Fruit fly (Drosophila melanogaster) whole organism, embryonic: ENCODE measurements around the gene CG13627.

Experiments used
- CG10565 ChIP-seq: fragments of 200-800 bp; sonication (Bioruptor generic); optimal IDR thresholded peaks from 3 replicates; lab custom pipeline; 2016; ENCODE audit warnings: missing biosample characterization, mild to moderate bottlenecking, missing genetic modification characterization
- CG12104 ChIP-seq: fragments of 200-800 bp; sonication (Bioruptor generic); optimal IDR thresholded peaks from 3 replicates; lab custom pipeline; 2016; ENCODE audit warnings: missing biosample characterization, missing genetic modification characterization
- CG12219 ChIP-seq: fragments of 200-800 bp; sonication (Bioruptor generic); optimal IDR thresholded peaks from 3 replicates; lab custom pipeline; 2018; ENCODE audit warnings: missing biosample characterization, mild to moderate bottlenecking, missing genetic modification characterization
- CG1233 ChIP-seq: fragments of 200-800 bp; sonication (Bioruptor generic); optimal IDR thresholded peaks from 4 replicates; lab custom pipeline; 2018; ENCODE audit warnings: missing biosample characterization, mild to moderate bottlenecking, missing genetic modification characterization
- CG13123 ChIP-seq: fragments of 200-800 bp; sonication (Bioruptor generic); optimal IDR thresholded peaks from 2 replicates; lab custom pipeline; 2016; ENCODE audit warnings: missing biosample characterization, missing genetic modification characterization
- CG13424 ChIP-seq: fragments of 200-800 bp; sonication (Bioruptor generic); optimal IDR thresholded peaks from 2 replicates; lab custom pipeline; 2019; ENCODE audit warnings: missing biosample characterization, mild to moderate bottlenecking, missing genetic modification characterization, moderate library complexity
- CG14667 ChIP-seq: fragments of 200-800 bp; sonication (Bioruptor generic); IDR thresholded peaks from 2 replicates; pipeline ENCODE4 v1.3.6; 2022; ENCODE audit warnings: missing biosample characterization, missing genetic modification characterization
- CG15269 ChIP-seq: fragments of 200-800 bp; sonication (Bioruptor generic); optimal IDR thresholded peaks from 2 replicates; lab custom pipeline; 2018; ENCODE audit warnings: missing biosample characterization, mild to moderate bottlenecking, missing genetic modification characterization, moderate library complexity
- CG15601 ChIP-seq: fragments of 200-800 bp; sonication (Bioruptor generic); optimal IDR thresholded peaks from 3 replicates; lab custom pipeline; 2019; ENCODE audit warnings: missing biosample characterization, mild to moderate bottlenecking, missing genetic modification characterization, moderate library complexity
- CG16815 ChIP-seq: fragments of 200-800 bp; sonication (Bioruptor generic); optimal IDR thresholded peaks from 3 replicates; lab custom pipeline; 2017; ENCODE audit warnings: missing biosample characterization, mild to moderate bottlenecking, missing genetic modification characterization
- CG17186 ChIP-seq: fragments of 200-800 bp; sonication (Bioruptor generic); optimal IDR thresholded peaks from 3 replicates; lab custom pipeline; 2017; ENCODE audit warnings: missing biosample characterization, missing genetic modification reagents, missing genetic modification characterization
- CG2116 ChIP-seq: fragments of 200-800 bp; sonication (Bioruptor generic); optimal IDR thresholded peaks from 3 replicates; lab custom pipeline; 2018; ENCODE audit warnings: missing biosample characterization, mild to moderate bottlenecking, missing genetic modification characterization
- CG30020 ChIP-seq: fragments of 200-800 bp; optimal IDR thresholded peaks from 2 replicates; lab custom pipeline; 2019; ENCODE audit warnings: missing biosample characterization, mild to moderate bottlenecking, missing genetic modification characterization, moderate library complexity
- CG34376 ChIP-seq: fragments of 200-800 bp; sonication (Bioruptor generic); optimal IDR thresholded peaks from 2 replicates; lab custom pipeline; 2018; ENCODE audit warnings: missing biosample characterization, mild to moderate bottlenecking, missing genetic modification characterization
- CG4404 ChIP-seq: fragments of 200-800 bp; sonication (Bioruptor generic); IDR thresholded peaks from 2 replicates; pipeline ENCODE4 v1.3.6; 2022; ENCODE audit warnings: missing biosample characterization, missing genetic modification characterization
- CG4730 ChIP-seq: fragments of 200-800 bp; sonication (Bioruptor generic); IDR thresholded peaks from 2 replicates; pipeline ENCODE4 v1.3.6; 2022; ENCODE audit warnings: missing biosample characterization, missing genetic modification characterization
- CG5953 ChIP-seq: fragments of 200-800 bp; sonication (Bioruptor generic); IDR thresholded peaks from 2 replicates; pipeline ENCODE4 v1.3.6; 2022; ENCODE audit warnings: missing biosample characterization, missing genetic modification characterization
- CG7372 ChIP-seq: fragments of 200-800 bp; sonication (Bioruptor generic); IDR thresholded peaks from 2 replicates; pipeline ENCODE4 v1.3.6; 2022; ENCODE audit warnings: missing biosample characterization, missing genetic modification characterization
- CG7556 ChIP-seq: fragments of 200-800 bp; sonication (Bioruptor generic); optimal IDR thresholded peaks from 2 replicates; lab custom pipeline; 2017; ENCODE audit warnings: missing biosample characterization, mild to moderate bottlenecking, missing genetic modification characterization
- CG7786 ChIP-seq: fragments of 200-800 bp; sonication (Bioruptor generic); optimal IDR thresholded peaks from 2 replicates; lab custom pipeline; 2016; ENCODE audit warnings: missing biosample characterization, missing genetic modification characterization
- CG7839 ChIP-seq: fragments of 200-800 bp; sonication (Bioruptor generic); optimal IDR thresholded peaks from 3 replicates; lab custom pipeline; 2018; ENCODE audit warnings: missing biosample characterization, mild to moderate bottlenecking, missing genetic modification characterization, moderate library complexity
- CG9932 ChIP-seq: fragments of 200-800 bp; sonication (Bioruptor generic); IDR thresholded peaks from 2 replicates; pipeline ENCODE4 v1.3.6; 2022; ENCODE audit warnings: missing biosample characterization, missing genetic modification characterization
- CrebB ChIP-seq: fragments of 200-800 bp; sonication (Bioruptor generic); optimal IDR thresholded peaks from 3 replicates; lab custom pipeline; 2018; ENCODE audit warnings: missing biosample characterization, mild to moderate bottlenecking, missing genetic modification characterization
- Doc3 ChIP-seq: fragments of 200-800 bp; sonication (Bioruptor generic); IDR thresholded peaks from 3 replicates; pipeline ENCODE4 v1.3.6; 2022; ENCODE audit warnings: missing biosample characterization, missing genetic modification characterization; ENCODE audit not compliant: partially characterized antibody
- Drgx ChIP-seq: fragments of 200-800 bp; sonication (Bioruptor generic); IDR thresholded peaks from 2 replicates; pipeline ENCODE4 v1.3.6; 2022; ENCODE audit warnings: missing biosample characterization, missing genetic modification characterization
- Fer2 ChIP-seq: fragments of 200-800 bp; sonication (Bioruptor generic); optimal IDR thresholded peaks from 2 replicates; lab custom pipeline; 2018; ENCODE audit warnings: missing biosample characterization, mild to moderate bottlenecking, missing genetic modification characterization, moderate library complexity
- GATAe ChIP-seq: fragments of 200-800 bp; sonication (Bioruptor generic); conservative IDR thresholded peaks from 2 replicates; pipeline ENCODE4 v1.3.6; 2022; ENCODE audit warnings: missing biosample characterization, missing genetic modification characterization
- Gug ChIP-seq: fragments of 200-800 bp; sonication (Bioruptor generic); IDR thresholded peaks from 4 replicates; pipeline ENCODE4 v1.3.6; 2022; ENCODE audit warnings: missing biosample characterization, missing genetic modification characterization
- HHEX ChIP-seq: fragments of 200-800 bp; sonication (Bioruptor generic); optimal IDR thresholded peaks from 3 replicates; lab custom pipeline; 2017; ENCODE audit warnings: missing biosample characterization, mild to moderate bottlenecking, missing genetic modification characterization, missing genetic modification reagents
- HmgZ ChIP-seq: fragments of 200-800 bp; sonication (Bioruptor generic); optimal IDR thresholded peaks from 2 replicates; lab custom pipeline; 2018; ENCODE audit warnings: missing biosample characterization, mild to moderate bottlenecking, missing genetic modification characterization
- ci ChIP-seq: fragments of 200-800 bp; sonication (Bioruptor generic); IDR thresholded peaks from 3 replicates; pipeline ENCODE4 v1.3.6; 2022; ENCODE audit warnings: missing biosample characterization, missing genetic modification characterization
- crp ChIP-seq, 2 experiments: fragments of 200-800 bp; sonication (Bioruptor generic); optimal IDR thresholded peaks; 2 replicates in 1 of 2; 3 replicates in 1 of 2; lab custom pipeline; 2017; ENCODE audit warnings: missing biosample characterization in 2 of 2, missing genetic modification characterization in 2 of 2, mild to moderate bottlenecking in 1 of 2, moderate library complexity in 1 of 2
- da ChIP-seq: fragments of 200-800 bp; sonication (Bioruptor generic); optimal IDR thresholded peaks from 2 replicates; lab custom pipeline; 2016; ENCODE audit warnings: missing biosample characterization, missing genetic modification characterization
- dan ChIP-seq: fragments of 200-800 bp; sonication (Bioruptor generic); IDR thresholded peaks from 2 replicates; pipeline ENCODE4 v1.3.6; 2022; ENCODE audit warnings: missing biosample characterization, missing genetic modification characterization
- danr ChIP-seq: fragments of 200-800 bp; sonication (Bioruptor generic); IDR thresholded peaks from 2 replicates; pipeline ENCODE4 v1.3.6; 2022; ENCODE audit warnings: missing biosample characterization, missing genetic modification characterization
- disco-r ChIP-seq: fragments of 200-800 bp; sonication (Bioruptor generic); optimal IDR thresholded peaks from 2 replicates; lab custom pipeline; 2016; ENCODE audit warnings: missing biosample characterization, missing genetic modification characterization
- ems ChIP-seq: fragments of 200-800 bp; sonication (Bioruptor generic); optimal IDR thresholded peaks from 3 replicates; lab custom pipeline; 2016; ENCODE audit warnings: missing biosample characterization, missing genetic modification characterization
- en ChIP-seq: fragments of 200-800 bp; sonication (Bioruptor generic); optimal IDR thresholded peaks from 2 replicates; lab custom pipeline; 2016; ENCODE audit warnings: missing biosample characterization, missing genetic modification characterization
- hkb ChIP-seq, 2 experiments: fragments of 200-800 bp in 1 of 2; fragments of >200 bp in 1 of 2; sonication (Bioruptor generic) in 1 of 2; IDR thresholded peaks in 1 of 2; optimal IDR thresholded peaks in 1 of 2; 2 replicates each; pipeline versions ENCODE4 v1.3.6 to Lab custom; 2017 to 2022; ENCODE audit warnings: missing biosample characterization in 1 of 2, missing genetic modification characterization in 1 of 2
- insv ChIP-seq, 2 experiments: fragments of 200-800 bp; sonication (Bioruptor generic); optimal IDR thresholded peaks; 3 replicates each; lab custom pipeline; 2016 to 2018; ENCODE audit warnings: missing biosample characterization in 2 of 2, missing genetic modification characterization in 2 of 2
- nmo ChIP-seq: fragments of 200-800 bp; sonication (Bioruptor generic); optimal IDR thresholded peaks from 2 replicates; lab custom pipeline; 2018; ENCODE audit warnings: missing biosample characterization, mild to moderate bottlenecking, missing genetic modification characterization, moderate library complexity
- odd ChIP-seq: fragments of 200-800 bp; sonication (Bioruptor generic); optimal IDR thresholded peaks from 2 replicates; lab custom pipeline; 2017; ENCODE audit warnings: missing biosample characterization, mild to moderate bottlenecking, missing genetic modification characterization
- phol ChIP-seq: fragments of 200-800 bp; sonication (Bioruptor generic); optimal IDR thresholded peaks from 3 replicates; lab custom pipeline; 2018; ENCODE audit warnings: missing biosample characterization, mild to moderate bottlenecking, missing genetic modification characterization, moderate library complexity
- pum ChIP-seq: fragments of 200-800 bp; sonication (Bioruptor generic); optimal IDR thresholded peaks from 2 replicates; lab custom pipeline; 2016; ENCODE audit warnings: missing biosample characterization, missing genetic modification characterization
- ranshi ChIP-seq: fragments of 200-800 bp; sonication (Bioruptor generic); IDR thresholded peaks from 2 replicates; pipeline ENCODE4 v1.3.6; 2022; ENCODE audit warnings: missing biosample characterization, missing genetic modification characterization
- schlank ChIP-seq: fragments of 200-800 bp; sonication (Bioruptor generic); optimal IDR thresholded peaks from 2 replicates; lab custom pipeline; 2018; ENCODE audit warnings: missing biosample characterization, mild to moderate bottlenecking, missing genetic modification characterization
- slbo ChIP-seq: fragments of 200-800 bp; sonication (Bioruptor generic); IDR thresholded peaks from 2 replicates; pipeline ENCODE4 v1.3.6; 2022; ENCODE audit warnings: missing biosample characterization, missing genetic modification characterization
- slou ChIP-seq: fragments of 200-800 bp; sonication (Bioruptor generic); optimal IDR thresholded peaks from 3 replicates; lab custom pipeline; 2016; ENCODE audit warnings: missing biosample characterization, missing genetic modification characterization
- trh ChIP-seq: fragments of 200-800 bp; sonication (Bioruptor generic); optimal IDR thresholded peaks from 2 replicates; lab custom pipeline; 2016; ENCODE audit warnings: missing biosample characterization, missing genetic modification characterization
- wek ChIP-seq: fragments of 200-800 bp; sonication (Bioruptor generic); optimal IDR thresholded peaks from 3 replicates; lab custom pipeline; 2018; ENCODE audit warnings: missing biosample characterization, mild to moderate bottlenecking, missing genetic modification characterization, moderate library complexity
- wor ChIP-seq: fragments of 200-800 bp; sonication (Bioruptor generic); IDR thresholded peaks from 2 replicates; pipeline ENCODE4 v1.3.6; 2022; ENCODE audit warnings: missing biosample characterization, missing genetic modification characterization

The CG13627 gene

DNA sequence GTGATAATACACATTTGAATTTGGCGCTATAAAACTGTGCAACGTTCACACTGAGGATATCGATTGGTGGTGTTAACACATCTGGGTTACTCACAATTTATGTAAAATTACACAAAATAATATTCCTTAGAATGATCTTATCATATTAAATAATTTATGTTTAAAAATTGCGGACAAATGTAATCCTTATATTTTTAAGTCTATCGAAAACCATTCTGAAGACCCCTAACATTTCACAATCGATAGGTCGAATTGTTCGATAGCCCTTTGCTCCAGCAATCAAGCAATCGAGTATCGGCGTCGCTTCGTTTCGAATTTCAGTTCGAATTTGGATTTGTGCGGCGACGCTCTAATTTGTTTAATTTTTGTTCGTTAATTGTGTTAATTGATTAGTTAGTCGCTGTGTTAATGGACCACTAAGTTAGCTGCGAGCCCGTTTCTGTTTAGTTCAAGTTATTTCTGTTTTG, 41.0 kb downstream of the CG13627 start, which contains the start of gene asp (continued):
- no peak for TF ChIP-seq GATAe
- TF ChIP-seq Doc3 (GFP tag; lab: Robert Waterston, UW) = peak; percentile 84
- no peak for TF ChIP-seq en (GFP tag; lab: Kevin White, UChicago)
- TF ChIP-seq danr (GFP tag; lab: Robert Waterston, UW) = no peak
- TF ChIP-seq CG16815 (GFP tag; lab: Kevin White, UChicago) = no peak
- TF ChIP-seq wek (GFP tag; lab: Kevin White, UChicago) = peak; percentile 97
- TF ChIP-seq CG7372 (GFP tag; lab: Robert Waterston, UW) = no peak
- TF ChIP-seq slou (GFP tag; lab: Kevin White, UChicago) = no peak
- no peak for TF ChIP-seq CG13123 (GFP tag; lab: Kevin White, UChicago)
- TF ChIP-seq HmgZ = no peak
- TF ChIP-seq dan (GFP tag; lab: Robert Waterston, UW) = no peak
- no peak for TF ChIP-seq wor (GFP tag; lab: Robert Waterston, UW)
- TF ChIP-seq pum (GFP tag; lab: Kevin White, UChicago) = no peak
- no peak for TF ChIP-seq CG15601 (tag; lab: Kevin White, UChicago)
- TF ChIP-seq odd (GFP tag; lab: Kevin White, UChicago) = no peak
- no peak for TF ChIP-seq CG14667 (GFP tag; lab: Robert Waterston, UW)
- TF ChIP-seq schlank (tag; lab: Kevin White, UChicago) = no peak
- peak; percentile 57 for TF ChIP-seq phol
- peak; percentile 24 for TF ChIP-seq ems (GFP tag; lab: Kevin White, UChicago)
- TF ChIP-seq slbo (GFP tag; lab: Robert Waterston, UW) = peak; percentile 35; the same call in 1 of the 2 replicates
- TF ChIP-seq ranshi (GFP tag; lab: Robert Waterston, UW) = no peak
- no peak for TF ChIP-seq hkb (optimal IDR thresholded peaks at IDR 0.05; lab: Kevin White, UChicago)
- TF ChIP-seq hkb (GFP tag; IDR thresholded peaks at IDR 0.05; lab: Robert Waterston, UW) = no peak
- no peak for TF ChIP-seq CG7786 (GFP tag; lab: Kevin White, UChicago)
- TF ChIP-seq HHEX (GFP tag; lab: Kevin White, UChicago) = no peak
- TF ChIP-seq CG2116 (GFP tag; lab: Kevin White, UChicago) = peak; percentile 92
- no peak for TF ChIP-seq CG12104 (GFP tag; lab: Kevin White, UChicago)
- TF ChIP-seq CG13424 (tag; lab: Kevin White, UChicago) = no peak
- TF ChIP-seq nmo (GFP tag; lab: Kevin White, UChicago) = peak; percentile 54
- TF ChIP-seq crp (GFP tag; optimal IDR thresholded peaks at IDR 0.05; lab: Kevin White, UChicago) = no peak
- peak; percentile 67 for TF ChIP-seq CG17186
- no peak for TF ChIP-seq CG12219 (GFP tag; lab: Kevin White, UChicago)
- TF ChIP-seq CG15269 (tag; lab: Kevin White, UChicago) = no peak
- TF ChIP-seq ci (GFP tag; lab: Robert Waterston, UW) = no peak
- no peak for TF ChIP-seq Drgx
- TF ChIP-seq Gug = no peak
- no peak for TF ChIP-seq CG1233
- TF ChIP-seq CrebB (tag; lab: Kevin White, UChicago) = no peak
- no peak for TF ChIP-seq CG7839 (tag; lab: Kevin White, UChicago)
- no peak for TF ChIP-seq CG4730 (GFP tag; lab: Robert Waterston, UW)
- no peak for TF ChIP-seq trh (GFP tag; lab: Kevin White, UChicago)
- TF ChIP-seq insv (GFP tag; optimal IDR thresholded peaks at IDR 0.05; lab: Kevin White, UChicago) = no peak
- no peak for TF ChIP-seq disco-r
- TF ChIP-seq CG30020 (tag; lab: Kevin White, UChicago) = no peak
- no peak for TF ChIP-seq CG4404 (GFP tag; lab: Robert Waterston, UW)
- TF ChIP-seq CG5953 (GFP tag; lab: Robert Waterston, UW) = no peak
- TF ChIP-seq Fer2 (tag; lab: Kevin White, UChicago) = no peak
- TF ChIP-seq CG7556 (GFP tag; lab: Kevin White, UChicago) = no peak
- no peak for TF ChIP-seq da (GFP tag; lab: Kevin White, UChicago)
- TF ChIP-seq CG10565 (GFP tag; lab: Kevin White, UChicago) = no peak
- TF ChIP-seq CG9932 = 0 out of 2 replicates have a peak, but pooled peaks have one; percentile 30
- TF ChIP-seq CG34376 = no peak
